Fruit fly (Drosophila melanogaster) whole organism, embryonic: ENCODE measurements around the gene CG4942.

ENCODE experiments used
- Ada2b ChIP-seq: fragments of 200-800 bp; sonication (Bioruptor generic); IDR thresholded peaks from 2 replicates; pipeline ENCODE4 v1.3.6; 2022; ENCODE audit warnings: missing biosample characterization, missing genetic modification characterization
- Asciz ChIP-seq: fragments of 200-800 bp; sonication (Bioruptor generic); optimal IDR thresholded peaks from 2 replicates; lab custom pipeline; 2017; ENCODE audit warnings: missing biosample characterization, mild to moderate bottlenecking, missing genetic modification characterization, missing genetic modification reagents
- BEAF-32 ChIP-seq: fragments of 200-800 bp; sonication (Bioruptor generic); optimal IDR thresholded peaks from 3 replicates; lab custom pipeline; 2017; ENCODE audit warnings: missing biosample characterization, missing genetic modification characterization, mild to moderate bottlenecking, moderate library complexity, missing genetic modification reagents
- Bdp1 ChIP-seq: fragments of 200-800 bp; sonication (Bioruptor generic); optimal IDR thresholded peaks from 3 replicates; lab custom pipeline; 2016; ENCODE audit warnings: missing biosample characterization, missing genetic modification characterization
- CG10543 ChIP-seq: fragments of 200-800 bp; sonication (Bioruptor generic); optimal IDR thresholded peaks from 3 replicates; lab custom pipeline; 2017; ENCODE audit warnings: missing biosample characterization, mild to moderate bottlenecking, missing genetic modification characterization, moderate library complexity
- CG12391 ChIP-seq: fragments of 200-800 bp; sonication (Bioruptor generic); optimal IDR thresholded peaks from 3 replicates; lab custom pipeline; 2018; ENCODE audit warnings: missing biosample characterization, mild to moderate bottlenecking, missing genetic modification characterization, moderate library complexity
- CG13123 ChIP-seq: fragments of 200-800 bp; sonication (Bioruptor generic); optimal IDR thresholded peaks from 2 replicates; lab custom pipeline; 2016; ENCODE audit warnings: missing biosample characterization, missing genetic modification characterization
- CG14667 ChIP-seq: fragments of 200-800 bp; sonication (Bioruptor generic); IDR thresholded peaks from 2 replicates; pipeline ENCODE4 v1.3.6; 2022; ENCODE audit warnings: missing biosample characterization, missing genetic modification characterization
- CG17361 ChIP-seq: fragments of 200-800 bp; sonication (Bioruptor generic); IDR thresholded peaks from 3 replicates; pipeline ENCODE4 v1.3.6; 2022; ENCODE audit warnings: missing biosample characterization, missing genetic modification characterization
- CG17802 ChIP-seq: fragments of 200-800 bp; sonication (Bioruptor generic); optimal IDR thresholded peaks from 2 replicates; lab custom pipeline; 2018; ENCODE audit warnings: missing biosample characterization, mild to moderate bottlenecking, missing genetic modification characterization, moderate library complexity
- CG18262 ChIP-seq: fragments of 200-800 bp; optimal IDR thresholded peaks from 3 replicates; lab custom pipeline; 2019; ENCODE audit warnings: missing biosample characterization, mild to moderate bottlenecking, missing genetic modification characterization, moderate library complexity
- CG1832 ChIP-seq: fragments of 200-800 bp; sonication (Bioruptor generic); optimal IDR thresholded peaks from 2 replicates; lab custom pipeline; 2017; ENCODE audit warnings: missing biosample characterization, mild to moderate bottlenecking, missing genetic modification characterization, inconsistent platforms
- CG2199 ChIP-seq: fragments of 200-800 bp; sonication (Bioruptor generic); IDR thresholded peaks from 3 replicates; pipeline ENCODE4 v1.3.6; 2022; ENCODE audit warnings: missing biosample characterization, missing genetic modification characterization
- CG2889 ChIP-seq: fragments of 200-800 bp; sonication (Bioruptor generic); IDR thresholded peaks from 3 replicates; pipeline ENCODE4 v1.3.6; 2022; ENCODE audit warnings: missing biosample characterization, missing genetic modification characterization
- CG3163 ChIP-seq: fragments of 200-800 bp; sonication (Bioruptor generic); optimal IDR thresholded peaks from 3 replicates; lab custom pipeline; 2016; ENCODE audit warnings: missing biosample characterization, missing genetic modification characterization
- CG3847 ChIP-seq: fragments of 200-800 bp; sonication (Bioruptor generic); IDR thresholded peaks from 2 replicates; pipeline ENCODE4 v1.3.6; 2022; ENCODE audit warnings: missing biosample characterization, missing genetic modification characterization
- CG43689 ChIP-seq: fragments of 200-800 bp; sonication (Bioruptor generic); IDR thresholded peaks from 2 replicates; pipeline ENCODE4 v1.3.6; 2022; ENCODE audit warnings: missing biosample characterization, missing genetic modification characterization
- CG5953 ChIP-seq: fragments of 200-800 bp; sonication (Bioruptor generic); IDR thresholded peaks from 2 replicates; pipeline ENCODE4 v1.3.6; 2022; ENCODE audit warnings: missing biosample characterization, missing genetic modification characterization
- CG6272 ChIP-seq: fragments of 200-800 bp; sonication (Bioruptor generic); IDR thresholded peaks from 2 replicates; pipeline ENCODE4 v1.3.6; 2022; ENCODE audit warnings: missing biosample characterization, missing genetic modification characterization
- CG6683 ChIP-seq: fragments of 200-800 bp; sonication (Bioruptor generic); optimal IDR thresholded peaks from 2 replicates; lab custom pipeline; 2017; ENCODE audit warnings: missing biosample characterization, mild to moderate bottlenecking, missing genetic modification characterization, missing genetic modification reagents
- CG6765 ChIP-seq: fragments of 200-800 bp; sonication (Bioruptor generic); optimal IDR thresholded peaks from 3 replicates; lab custom pipeline; 2017; ENCODE audit warnings: missing biosample characterization, mild to moderate bottlenecking, missing genetic modification characterization
- CG7987 ChIP-seq: fragments of 200-800 bp; sonication (Bioruptor generic); optimal IDR thresholded peaks from 2 replicates; lab custom pipeline; 2018; ENCODE audit warnings: missing biosample characterization, mild to moderate bottlenecking, missing genetic modification characterization, moderate library complexity
- CHES-1-like ChIP-seq: fragments of 200-800 bp; sonication (Bioruptor generic); optimal IDR thresholded peaks from 2 replicates; lab custom pipeline; 2016; ENCODE audit warnings: missing biosample characterization, missing genetic modification characterization
- Camta ChIP-seq: fragments of 200-800 bp; sonication (Bioruptor generic); optimal IDR thresholded peaks from 2 replicates; lab custom pipeline; 2016; ENCODE audit warnings: missing biosample characterization, missing genetic modification characterization
- CkIIα-i1 ChIP-seq: fragments of 200-800 bp; sonication (Bioruptor generic); IDR thresholded peaks from 2 replicates; pipeline ENCODE4 v1.3.6; 2022; ENCODE audit warnings: missing biosample characterization, missing genetic modification characterization
- CrebB ChIP-seq: fragments of 200-800 bp; sonication (Bioruptor generic); optimal IDR thresholded peaks from 3 replicates; lab custom pipeline; 2018; ENCODE audit warnings: missing biosample characterization, mild to moderate bottlenecking, missing genetic modification characterization
- Dip3 ChIP-seq: fragments of 200-800 bp; sonication (Bioruptor generic); optimal IDR thresholded peaks from 3 replicates; lab custom pipeline; 2016; ENCODE audit warnings: missing biosample characterization, missing genetic modification characterization
- Dll ChIP-seq: fragments of 200-800 bp; sonication (Bioruptor generic); IDR thresholded peaks from 4 replicates; pipeline ENCODE4 v1.3.6; 2022; ENCODE audit warnings: missing biosample characterization, missing genetic modification characterization; ENCODE audit not compliant: partially characterized antibody
- Gug ChIP-seq: fragments of 200-800 bp; sonication (Bioruptor generic); IDR thresholded peaks from 4 replicates; pipeline ENCODE4 v1.3.6; 2022; ENCODE audit warnings: missing biosample characterization, missing genetic modification characterization
- MTF-1 ChIP-seq: fragments of 200-800 bp; sonication (Bioruptor generic); optimal IDR thresholded peaks from 2 replicates; lab custom pipeline; 2018; ENCODE audit warnings: missing biosample characterization, mild to moderate bottlenecking, missing genetic modification characterization, borderline replicate concordance
- PHDP ChIP-seq: fragments of 200-800 bp; sonication (Bioruptor generic); optimal IDR thresholded peaks from 3 replicates; lab custom pipeline; 2018; ENCODE audit warnings: missing biosample characterization, mild to moderate bottlenecking, missing genetic modification characterization, moderate library complexity
- Stat92E ChIP-seq, 3 experiments: fragments of >200 bp in 2 of 3; fragments of 200-800 bp in 1 of 3; sonication (Bioruptor generic) in 1 of 3; optimal IDR thresholded peaks; 2 replicates each; lab custom pipeline; 2017 to 2019; ENCODE audit warnings: missing biosample characterization in 3 of 3, missing genetic modification characterization in 3 of 3, mild to moderate bottlenecking in 1 of 3, moderate library complexity in 1 of 3
- Trl ChIP-seq, 3 experiments: fragments of >200 bp in 2 of 3; fragments of 200-800 bp in 1 of 3; sonication (Bioruptor generic) in 1 of 3; optimal IDR thresholded peaks; 2 replicates in 1 of 3; 3 replicates in 2 of 3; lab custom pipeline; 2016 to 2017; ENCODE audit warnings: missing biosample characterization in 1 of 3, missing genetic modification characterization in 1 of 3
- ap ChIP-seq: fragments of 200-800 bp; sonication (Bioruptor generic); IDR thresholded peaks from 2 replicates; pipeline ENCODE4 v1.3.6; 2022; ENCODE audit warnings: missing biosample characterization, missing genetic modification characterization
- bab2 ChIP-seq: fragments of 200-800 bp; sonication (Bioruptor generic); optimal IDR thresholded peaks from 2 replicates; lab custom pipeline; 2016; ENCODE audit warnings: missing biosample characterization, missing genetic modification characterization
- cg ChIP-seq: fragments of 200-800 bp; sonication (Bioruptor generic); optimal IDR thresholded peaks from 3 replicates; lab custom pipeline; 2019; ENCODE audit warnings: missing biosample characterization, mild to moderate bottlenecking, missing genetic modification characterization, moderate library complexity
- esg ChIP-seq: fragments of 200-800 bp; sonication (Bioruptor generic); conservative IDR thresholded peaks from 2 replicates; pipeline ENCODE4 v1.3.6; 2022; ENCODE audit warnings: missing biosample characterization, missing genetic modification characterization
- fd3F ChIP-seq: fragments of 200-800 bp; sonication (Bioruptor generic); optimal IDR thresholded peaks from 2 replicates; lab custom pipeline; 2018; ENCODE audit warnings: missing biosample characterization, mild to moderate bottlenecking, missing genetic modification characterization, moderate library complexity
- insv ChIP-seq, 2 experiments: fragments of 200-800 bp; sonication (Bioruptor generic); optimal IDR thresholded peaks; 3 replicates each; lab custom pipeline; 2016 to 2018; ENCODE audit warnings: missing biosample characterization in 2 of 2, missing genetic modification characterization in 2 of 2
- lbe ChIP-seq: fragments of 200-800 bp; sonication (Bioruptor generic); optimal IDR thresholded peaks from 2 replicates; lab custom pipeline; 2016; ENCODE audit warnings: missing biosample characterization, mild to moderate bottlenecking, missing genetic modification characterization
- luna ChIP-seq: fragments of 200-800 bp; sonication (Bioruptor generic); optimal IDR thresholded peaks from 2 replicates; lab custom pipeline; 2016; ENCODE audit warnings: missing biosample characterization, missing genetic modification characterization
- nmo ChIP-seq: fragments of 200-800 bp; sonication (Bioruptor generic); optimal IDR thresholded peaks from 2 replicates; lab custom pipeline; 2018; ENCODE audit warnings: missing biosample characterization, mild to moderate bottlenecking, missing genetic modification characterization, moderate library complexity
- onecut ChIP-seq: fragments of 200-800 bp; sonication (Bioruptor generic); IDR thresholded peaks from 2 replicates; pipeline ENCODE4 v1.3.6; 2022; ENCODE audit warnings: missing biosample characterization, missing genetic modification characterization
- otp ChIP-seq: fragments of 200-800 bp; sonication (Bioruptor generic); IDR thresholded peaks from 3 replicates; pipeline ENCODE4, ENCODE4 v1.3.6; 2022; ENCODE audit warnings: missing biosample characterization, missing genetic modification characterization
- pb ChIP-seq: fragments of 200-800 bp; sonication (Bioruptor generic); optimal IDR thresholded peaks from 3 replicates; lab custom pipeline; 2016; ENCODE audit warnings: missing biosample characterization, missing genetic modification characterization
- sima ChIP-seq: fragments of 200-800 bp; sonication (Bioruptor generic); optimal IDR thresholded peaks from 2 replicates; lab custom pipeline; 2016; ENCODE audit warnings: missing biosample characterization, missing genetic modification characterization
- sisA ChIP-seq: fragments of 200-800 bp; sonication (Bioruptor generic); IDR thresholded peaks from 2 replicates; pipeline ENCODE4 v1.3.6; 2022; ENCODE audit warnings: missing biosample characterization, missing genetic modification characterization
- slou ChIP-seq: fragments of 200-800 bp; sonication (Bioruptor generic); optimal IDR thresholded peaks from 3 replicates; lab custom pipeline; 2016; ENCODE audit warnings: missing biosample characterization, missing genetic modification characterization
- tup ChIP-seq: fragments of 200-800 bp; sonication (Bioruptor generic); optimal IDR thresholded peaks from 2 replicates; lab custom pipeline; 2016; ENCODE audit warnings: missing biosample characterization, mild to moderate bottlenecking, missing genetic modification characterization, moderate library complexity
- tx ChIP-seq: fragments of 200-800 bp; sonication (Bioruptor generic); optimal IDR thresholded peaks from 2 replicates; lab custom pipeline; 2016; ENCODE audit warnings: missing biosample characterization, missing genetic modification characterization
- usp ChIP-seq: fragments of >200 bp; optimal IDR thresholded peaks from 2 replicates; lab custom pipeline; 2017; ENCODE audit warnings: missing biosample characterization, missing genetic modification characterization

Gene CG4942

dm6 chr3L:9023627-9024026 lies 49.3 kb upstream of the CG4942 start (continued):
- no peak for TF ChIP-seq CG43689 (GFP tag; lab: Robert Waterston, UW)
- no peak for TF ChIP-seq CG3163 (GFP tag; lab: Kevin White, UChicago)
- TF ChIP-seq ap, result 0 out of 2 replicates have a peak, but pooled peaks have one; percentile 12
- TF ChIP-seq Dip3, result peak; percentile 29
- TF ChIP-seq CG3847, result 0 out of 2 replicates have a peak, but pooled peaks have one; percentile 19
- no peak for TF ChIP-seq CG7987 (GFP tag; lab: Kevin White, UChicago)
- TF ChIP-seq CG17802, result no peak
- TF ChIP-seq luna, result no peak
- no peak for TF ChIP-seq cg (GFP tag; lab: Kevin White, UChicago)
- peak; percentile 78 for TF ChIP-seq CG12391 (tag; lab: Kevin White, UChicago)
- TF ChIP-seq bab2 (GFP tag; lab: Kevin White, UChicago), result peak; percentile 59
- TF ChIP-seq sima (GFP tag; lab: Kevin White, UChicago), result peak; percentile 19
- no peak for TF ChIP-seq CG6765 (GFP tag; lab: Kevin White, UChicago)
- no peak for TF ChIP-seq CG6272 (GFP tag; lab: Robert Waterston, UW)
- no peak for TF ChIP-seq slou (GFP tag; lab: Kevin White, UChicago)
- no peak for TF ChIP-seq CHES-1-like (GFP tag; lab: Kevin White, UChicago)
- no peak for TF ChIP-seq lbe
- TF ChIP-seq CG2889 (GFP tag; lab: Robert Waterston, UW), result no peak
- TF ChIP-seq Bdp1 (GFP tag; lab: Kevin White, UChicago), result peak; percentile 19
- TF ChIP-seq tup (GFP tag; lab: Kevin White, UChicago), result peak; percentile 48
- peak; percentile 73 for TF ChIP-seq CG17361 (GFP tag; lab: Robert Waterston, UW)
- no peak for TF ChIP-seq BEAF-32 (GFP tag; lab: Kevin White, UChicago)
- TF ChIP-seq PHDP, result peak; percentile 52
- peak; percentile 65 for TF ChIP-seq Camta
- no peak for TF ChIP-seq CG1832
- TF ChIP-seq otp, result peak; percentile 29; the same call in 1 of the 3 replicates
- TF ChIP-seq CG5953, result no peak
- no peak for TF ChIP-seq Trl (optimal IDR thresholded peaks at IDR 0.05; lab: Kevin White, UChicago)
- TF ChIP-seq Trl (GFP tag; optimal IDR thresholded peaks at IDR 0.05; lab: Kevin White, UChicago), result peak; percentile 56
- TF ChIP-seq CG14667 (GFP tag; lab: Robert Waterston, UW), result no peak
- no peak for TF ChIP-seq Stat92E (GFP tag; optimal IDR thresholded peaks at IDR 0.05; lab: Kevin White, UChicago)
- TF ChIP-seq esg (GFP tag; lab: Robert Waterston, UW), result peak; percentile 24; the same call in 1 of the 2 replicates
- no peak for TF ChIP-seq CkIIα-i1 (GFP tag; lab: Robert Waterston, UW)
- TF ChIP-seq Asciz (GFP tag; lab: Kevin White, UChicago), result no peak
- TF ChIP-seq insv (GFP tag; optimal IDR thresholded peaks at IDR 0.05; lab: Kevin White, UChicago), result no peak
- peak; percentile 83 for TF ChIP-seq nmo (GFP tag; lab: Kevin White, UChicago)
- TF ChIP-seq fd3F (GFP tag; lab: Kevin White, UChicago), result no peak
- no peak for TF ChIP-seq usp (GFP tag; lab: Kevin White, UChicago)
- TF ChIP-seq CG10543 (GFP tag; lab: Kevin White, UChicago), result peak; percentile 6
- TF ChIP-seq CG6683, result no peak
- TF ChIP-seq CG18262 (tag; lab: Kevin White, UChicago), result peak; percentile 86
- peak; percentile 54; the same call in 1 of the 2 replicates for TF ChIP-seq Ada2b (GFP tag; lab: Robert Waterston, UW)
- TF ChIP-seq Dll, result no peak
- TF ChIP-seq MTF-1 (GFP tag; lab: Kevin White, UChicago), result no peak
- no peak for TF ChIP-seq pb (GFP tag; lab: Kevin White, UChicago)
- no peak for TF ChIP-seq CG13123 (GFP tag; lab: Kevin White, UChicago)
- TF ChIP-seq Gug (GFP tag; lab: Robert Waterston, UW), result no peak
- TF ChIP-seq tx (GFP tag; lab: Kevin White, UChicago), result peak; percentile 18
- peak; percentile 57 for TF ChIP-seq onecut (GFP tag; lab: Robert Waterston, UW)
- peak; percentile 50 for TF ChIP-seq sisA (GFP tag; lab: Robert Waterston, UW)
- TF ChIP-seq CG2199 (GFP tag; lab: Robert Waterston, UW), result no peak; the same call in 2 of the 3 replicates
- TF ChIP-seq CrebB, result peak; percentile 28
